Fruit fly (Drosophila melanogaster) whole organism, prepupa: Measurements from ENCODE around the gene CG15027.

Source experiments
- Blimp-1 ChIP-seq: fragments of 200-800 bp; sonication (Bioruptor generic); optimal IDR thresholded peaks from 3 replicates; lab custom pipeline; 2017; ENCODE audit warnings: missing biosample characterization, missing genetic modification characterization, mild to moderate bottlenecking, moderate library complexity, missing genetic modification reagents
- CG3919 ChIP-seq: fragments of 200-800 bp; sonication (Bioruptor generic); optimal IDR thresholded peaks from 3 replicates; lab custom pipeline; 2016; ENCODE audit warnings: missing biosample characterization, missing genetic modification characterization
- CG6276 ChIP-seq: fragments of 200-800 bp; sonication (Bioruptor generic); optimal IDR thresholded peaks from 2 replicates; lab custom pipeline; 2017; ENCODE audit warnings: missing biosample characterization, mild to moderate bottlenecking, missing genetic modification characterization
- Hr4 ChIP-seq: fragments of 200-800 bp; sonication (Bioruptor generic); optimal IDR thresholded peaks from 3 replicates; lab custom pipeline; 2016; ENCODE audit warnings: missing biosample characterization, missing genetic modification characterization
- achi ChIP-seq: fragments of 200-800 bp; sonication (Bioruptor generic); optimal IDR thresholded peaks from 3 replicates; lab custom pipeline; 2016; ENCODE audit warnings: missing biosample characterization, missing genetic modification characterization
- acj6 ChIP-seq: fragments of 200-800 bp; sonication (Bioruptor generic); optimal IDR thresholded peaks from 3 replicates; lab custom pipeline; 2016; ENCODE audit warnings: missing biosample characterization, missing genetic modification characterization
- fkh ChIP-seq: fragments of 200-800 bp; sonication (Bioruptor generic); optimal IDR thresholded peaks from 3 replicates; lab custom pipeline; 2017; ENCODE audit warnings: missing biosample characterization, mild to moderate bottlenecking, missing genetic modification characterization, moderate library complexity
- net ChIP-seq: fragments of 200-800 bp; sonication (Bioruptor generic); optimal IDR thresholded peaks from 3 replicates; lab custom pipeline; 2016; ENCODE audit warnings: missing biosample characterization, missing genetic modification characterization
- spab ChIP-seq: fragments of 200-800 bp; sonication (Bioruptor generic); optimal IDR thresholded peaks from 2 replicates; lab custom pipeline; 2017; ENCODE audit warnings: missing biosample characterization, mild to moderate bottlenecking, missing genetic modification characterization, missing genetic modification reagents
- ss ChIP-seq, 2 experiments: fragments of 200-800 bp; sonication (Bioruptor generic); optimal IDR thresholded peaks; 2 replicates in 1 of 2; 3 replicates in 1 of 2; lab custom pipeline; 2017 to 2018; ENCODE audit warnings: mild to moderate bottlenecking in 2 of 2, missing biosample characterization in 2 of 2, missing genetic modification characterization in 2 of 2, moderate library complexity in 1 of 2
- vri ChIP-seq: fragments of 200-800 bp; sonication (Bioruptor generic); optimal IDR thresholded peaks from 3 replicates; lab custom pipeline; 2016; ENCODE audit warnings: missing biosample characterization, mild to moderate bottlenecking, missing genetic modification characterization

DNA sequence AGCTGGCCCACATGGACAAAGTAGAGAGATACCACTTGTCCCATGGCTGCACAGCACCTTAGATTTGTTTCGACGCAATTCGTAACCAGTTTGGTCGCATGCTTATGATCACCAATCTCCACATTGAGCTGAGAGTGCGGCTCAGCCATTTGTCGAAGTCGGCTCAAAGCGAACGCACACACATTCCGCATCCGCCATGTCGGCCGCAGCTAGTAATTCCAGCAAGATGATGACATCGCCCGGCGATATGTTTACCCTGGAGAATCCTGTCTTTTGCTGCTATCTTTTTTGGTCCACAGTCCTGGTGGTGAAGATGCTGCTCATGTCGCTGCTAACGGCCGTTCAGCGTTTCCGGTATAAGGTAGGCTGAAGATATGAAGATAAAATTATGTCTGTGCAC, 2.9 kb downstream of the CG15027 start, which contains the start of gene CG33178:
- TF ChIP-seq CG6276 (GFP tag; lab: Kevin White, UChicago) = no peak
- TF ChIP-seq net = no peak
- TF ChIP-seq acj6 (GFP tag; lab: Kevin White, UChicago) = no peak
- no peak for TF ChIP-seq spab
- no peak for TF ChIP-seq CG3919 (GFP tag; lab: Kevin White, UChicago)
- no peak for TF ChIP-seq ss (GFP tag; optimal IDR thresholded peaks at IDR 0.05; lab: Kevin White, UChicago)
- TF ChIP-seq Blimp-1 (GFP tag; lab: Kevin White, UChicago) = no peak
- TF ChIP-seq fkh (GFP tag; lab: Kevin White, UChicago) = no peak
- no peak for TF ChIP-seq vri (GFP tag; lab: Kevin White, UChicago)
- no peak for TF ChIP-seq Hr4
- no peak for TF ChIP-seq achi (GFP tag; lab: Kevin White, UChicago)
